Worm (Caenorhabditis elegans): ENCODE data around the gene let-721.

The let-721 gene

DNA sequence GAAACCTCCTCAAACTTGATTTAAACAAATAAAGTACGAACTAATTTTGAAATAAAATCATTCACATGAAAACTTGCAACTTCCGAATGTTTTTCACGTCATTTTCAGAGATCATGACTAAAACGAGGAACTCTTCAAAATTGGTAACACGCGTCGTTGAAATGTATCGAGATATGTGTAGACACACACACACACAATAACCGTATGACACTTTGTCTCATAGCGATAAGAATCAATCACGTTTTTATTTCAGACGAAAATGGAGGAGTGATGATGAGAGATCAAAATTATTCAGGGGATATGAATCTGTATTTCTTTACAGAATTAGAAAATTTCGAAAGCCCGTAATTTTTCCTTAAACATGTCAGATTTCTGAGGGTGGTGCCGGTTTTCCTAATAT lies 24.0 kb downstream of the let-721 start:
- no peak for TF ChIP-seq unc-62 (GFP tag; optimal IDR thresholded peaks at IDR 0.05)

DNA sequence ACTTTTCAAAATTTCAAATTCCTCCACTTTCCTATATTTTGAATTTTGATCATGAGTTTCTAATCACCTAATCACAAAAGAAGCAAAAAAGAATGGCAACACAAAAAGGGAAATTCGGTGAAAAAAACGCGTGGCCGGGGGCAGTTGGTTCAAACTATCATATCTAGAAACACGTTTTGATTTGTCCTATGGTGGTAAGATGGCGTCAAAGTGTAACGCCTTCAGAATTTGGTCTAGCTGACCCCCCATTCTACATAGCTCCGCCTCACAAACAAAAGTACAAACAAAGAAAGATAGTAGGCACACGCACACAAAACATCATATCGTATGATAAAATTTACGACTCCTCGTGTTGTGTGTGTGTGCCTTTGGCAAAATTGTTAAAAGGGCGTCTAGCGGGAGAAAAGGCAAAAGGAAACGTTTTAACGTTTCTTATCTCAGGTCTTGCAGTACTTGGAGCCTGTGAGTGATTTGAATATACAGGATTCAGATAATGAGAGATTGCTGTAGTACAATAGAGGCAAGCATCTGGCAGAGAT lies 24.7 kb downstream of the let-721 start:
- no peak for TF ChIP-seq unc-62 (GFP tag; optimal IDR thresholded peaks at IDR 0.05)

DNA sequence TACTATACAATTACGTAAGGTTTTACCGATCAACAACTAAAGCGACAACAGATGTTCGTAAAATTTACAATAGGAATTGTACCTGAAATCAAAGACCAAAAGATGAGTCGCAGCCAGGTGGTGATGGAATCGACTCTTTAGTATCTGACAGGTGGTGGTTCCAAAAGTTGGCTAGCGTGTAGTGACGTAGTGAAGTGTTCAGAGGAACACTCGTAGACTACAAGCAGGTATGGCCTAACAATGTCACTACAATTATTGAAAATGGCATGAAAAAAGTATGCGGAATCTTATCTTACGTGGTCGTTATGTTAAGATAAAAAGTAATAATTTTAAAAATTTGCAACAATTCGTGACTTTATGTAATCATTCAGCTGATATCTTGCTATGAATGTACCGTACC lies 25.2 kb downstream of the let-721 start:
- no peak for TF ChIP-seq unc-62 (GFP tag; optimal IDR thresholded peaks at IDR 0.05)

DNA sequence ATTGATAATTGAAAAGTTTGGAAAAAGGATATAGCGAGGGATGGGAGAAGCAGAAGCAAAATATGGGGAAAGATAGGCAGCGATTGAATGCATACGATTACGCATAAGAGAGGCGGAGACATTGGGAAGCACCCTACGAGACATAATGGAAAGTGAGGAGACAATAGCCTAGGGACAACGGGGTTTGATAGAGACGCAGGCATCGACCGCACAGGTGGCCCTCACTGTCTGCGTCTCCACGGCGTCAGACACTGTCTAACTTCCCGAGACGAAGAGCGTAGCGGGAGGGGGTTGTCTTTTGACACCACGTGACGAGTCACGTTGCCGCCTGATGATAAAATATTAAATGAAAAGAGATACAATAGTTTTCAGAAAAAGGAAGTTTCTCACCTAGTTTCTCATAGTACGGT lies 25.7 kb downstream of the let-721 start:
- no peak for TF ChIP-seq unc-62 (GFP tag; optimal IDR thresholded peaks at IDR 0.05)

DNA sequence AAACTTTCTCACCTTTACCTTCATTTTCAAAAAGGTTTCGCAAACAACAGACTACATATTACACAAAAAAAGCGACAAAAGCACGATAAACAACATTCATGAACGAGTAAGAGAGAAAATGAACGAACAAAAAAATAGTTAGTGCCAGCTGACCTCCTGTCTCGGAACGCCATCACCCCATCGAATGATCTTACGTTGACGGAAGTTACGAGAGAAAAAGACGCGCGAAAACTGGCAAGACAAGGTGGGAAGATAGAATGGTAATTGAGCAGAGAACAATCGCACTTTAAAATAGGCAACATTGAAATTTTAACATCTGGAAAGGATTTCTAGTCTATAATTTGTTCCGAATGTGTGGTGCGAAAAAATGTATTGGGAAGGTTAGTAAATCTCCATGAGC lies 26.5 kb downstream of the let-721 start:
- no peak for TF ChIP-seq unc-62 (GFP tag; optimal IDR thresholded peaks at IDR 0.05)

DNA sequence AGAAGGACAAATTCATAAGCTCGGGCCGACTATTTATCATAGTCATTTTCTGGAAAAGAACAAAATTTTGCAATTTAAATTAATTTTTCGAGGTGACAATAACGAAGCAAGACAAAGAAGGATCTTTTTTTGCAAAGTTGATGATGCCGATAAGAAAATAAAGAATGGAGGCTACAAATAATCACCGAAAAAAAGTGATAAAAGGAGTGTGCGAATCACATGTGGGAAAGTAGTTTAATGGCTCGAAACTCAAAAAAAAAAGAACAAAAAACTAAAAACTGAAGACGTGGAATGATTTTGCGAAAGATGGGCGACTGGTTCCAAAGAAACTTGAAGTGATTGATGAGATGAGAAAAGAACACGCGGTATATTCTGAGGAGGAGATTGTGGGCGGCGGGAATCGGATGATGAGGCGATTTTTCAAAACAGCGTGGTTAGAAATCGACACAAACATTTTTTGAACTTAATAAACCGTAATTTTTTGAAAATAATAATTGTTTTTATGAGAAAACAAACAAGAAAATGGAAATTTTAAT lies 27.2 kb downstream of the let-721 start, which contains the start of gene atgl-1:
atgl-1 (minus strand) TSS at position 51 of the 536 bp plus-strand sequence.
- no peak for TF ChIP-seq unc-62 (GFP tag; optimal IDR thresholded peaks at IDR 0.05)

DNA sequence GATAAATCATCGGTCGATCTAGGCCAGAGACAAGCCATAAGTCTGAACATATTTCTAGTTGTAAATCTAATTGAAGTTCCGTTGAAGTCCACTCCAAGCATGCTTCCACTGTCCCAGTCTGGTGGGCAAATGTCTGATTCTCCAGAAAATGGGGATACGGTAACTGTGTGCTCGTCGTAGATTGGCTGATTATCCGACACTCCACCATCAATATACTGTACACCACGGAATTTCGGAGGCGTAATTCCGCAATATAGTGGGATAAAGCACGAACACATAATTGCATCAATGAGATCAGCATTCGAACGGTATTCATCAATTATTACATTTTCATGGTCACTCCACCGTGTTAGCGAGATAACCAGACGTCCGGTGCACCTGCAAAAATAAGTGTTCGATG lies 28.5 kb downstream of the let-721 start:
- no peak for TF ChIP-seq unc-62 (GFP tag; optimal IDR thresholded peaks at IDR 0.05)

DNA sequence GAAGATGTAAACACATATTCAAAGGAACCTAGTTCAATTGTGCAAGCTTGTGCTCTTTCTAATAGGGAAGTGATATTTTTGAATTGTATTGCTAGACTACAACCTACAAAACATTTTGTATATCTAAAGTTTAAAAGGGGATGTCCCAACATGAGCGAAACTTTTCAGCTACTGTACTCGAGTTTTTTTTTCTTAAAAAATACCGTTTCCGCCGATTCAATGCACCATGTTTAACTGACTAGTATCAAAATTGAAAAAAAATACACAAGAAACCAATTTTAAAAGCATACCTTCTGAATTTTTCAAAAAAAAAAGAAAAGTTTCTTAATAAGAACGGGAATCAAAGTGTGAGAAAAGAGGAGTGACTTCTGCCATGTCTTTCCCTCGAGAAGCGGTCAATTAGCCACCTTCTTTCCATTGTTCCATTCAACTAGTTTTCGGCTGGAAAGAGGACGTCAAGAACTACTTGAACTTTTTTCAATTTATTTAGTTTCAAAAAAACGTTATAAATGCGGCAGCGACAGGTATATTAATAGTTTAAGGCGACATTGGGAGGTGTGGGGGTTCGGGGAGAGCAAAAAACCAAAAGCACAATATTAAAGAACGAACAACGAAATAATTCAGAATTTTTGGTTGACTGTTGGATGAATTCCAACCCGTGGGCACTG lies 31.3 kb downstream of the let-721 start, which contains the start of gene nas-4:
nas-4 (minus strand) TSS at position 351 of the 668 bp plus-strand sequence.
- no peak for TF ChIP-seq unc-62 (GFP tag; optimal IDR thresholded peaks at IDR 0.05)

DNA sequence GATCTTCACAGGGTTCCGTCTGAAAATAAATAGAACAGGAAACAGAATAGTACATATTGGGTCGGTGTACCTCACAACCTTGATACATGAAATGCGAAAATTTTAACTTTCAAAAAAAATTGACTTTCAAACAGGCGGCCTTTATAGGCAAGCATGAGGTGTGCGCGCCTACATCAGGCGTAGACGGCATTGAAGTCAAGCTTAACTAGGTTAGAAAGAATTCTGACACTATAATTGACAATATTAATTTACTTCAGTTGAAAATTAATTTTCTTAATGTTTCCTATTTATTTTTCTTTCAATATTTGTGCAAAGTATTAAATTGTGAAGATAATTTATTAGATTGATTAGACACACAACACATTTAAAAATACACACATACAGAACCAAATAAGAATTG lies 34.8 kb downstream of the let-721 start, which contains the start of gene C05D11.5:
C05D11.5 (minus strand) TSS at position 101 of the 400 bp plus-strand sequence.
- no peak for TF ChIP-seq unc-62 (GFP tag; optimal IDR thresholded peaks at IDR 0.05)

DNA sequence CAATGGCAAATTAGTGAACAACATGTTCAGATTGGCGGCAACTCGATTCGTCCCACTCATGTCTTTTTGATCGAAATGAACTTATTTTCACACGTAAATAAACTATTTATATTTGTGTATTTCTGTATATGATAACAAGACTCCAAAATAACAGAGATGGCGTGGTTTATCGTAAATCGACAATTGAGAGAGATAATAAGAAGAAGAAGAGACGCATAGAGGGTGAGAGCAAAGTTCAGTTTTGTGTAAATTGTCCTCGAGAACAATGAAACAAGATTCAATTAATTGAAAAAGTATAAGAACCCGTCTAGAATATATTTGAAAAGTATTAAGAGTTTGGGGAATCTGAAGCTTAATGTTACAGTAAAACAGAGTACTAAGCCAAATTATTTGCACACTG lies 35.3 kb downstream of the let-721 start:
- no peak for TF ChIP-seq unc-62 (GFP tag; optimal IDR thresholded peaks at IDR 0.05)

DNA sequence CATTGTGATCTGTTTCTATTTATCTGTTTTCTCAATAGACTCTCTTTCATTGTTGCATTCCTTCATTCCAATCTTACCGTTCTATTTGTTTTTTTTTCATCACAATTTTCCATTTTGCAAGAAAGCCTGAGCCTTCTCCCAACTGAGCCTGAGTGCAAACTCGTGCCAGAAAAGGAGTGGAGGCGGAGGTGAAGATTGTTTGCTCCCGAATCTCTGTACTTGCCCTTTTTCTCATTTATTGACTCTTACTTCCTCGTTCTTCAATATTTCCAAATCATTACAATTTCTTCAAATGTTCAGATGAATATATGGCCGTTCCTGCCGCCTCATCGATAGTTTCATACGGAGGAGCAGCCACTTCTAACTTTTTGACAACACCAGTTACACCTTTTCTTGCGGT lies 39.9 kb downstream of the let-721 start, which contains the start of gene let-756:
let-756 (plus strand) TSS at position 301 of the 400 bp plus-strand sequence.
- no peak for TF ChIP-seq unc-62 (GFP tag; optimal IDR thresholded peaks at IDR 0.05)

DNA sequence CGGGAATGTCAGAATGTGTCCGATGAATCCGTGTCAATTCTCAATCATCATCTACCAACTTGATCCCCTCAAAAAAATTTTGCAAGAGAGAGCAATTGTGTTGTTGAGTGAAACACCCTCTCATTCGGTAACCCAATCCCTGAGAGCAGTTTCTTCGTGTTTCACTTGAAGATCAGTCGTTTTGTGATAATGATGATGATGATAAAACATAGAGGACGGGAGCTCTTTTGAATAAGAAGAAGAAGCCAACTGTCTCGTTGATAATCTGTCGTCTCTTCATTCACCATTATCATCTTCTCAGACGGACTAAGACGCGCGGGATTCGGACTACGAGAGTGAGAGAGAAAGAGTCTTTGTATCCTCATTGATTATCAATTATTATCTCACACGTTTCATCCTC lies 41.6 kb downstream of the let-721 start:
- no peak for TF ChIP-seq unc-62 (GFP tag; optimal IDR thresholded peaks at IDR 0.05)

DNA sequence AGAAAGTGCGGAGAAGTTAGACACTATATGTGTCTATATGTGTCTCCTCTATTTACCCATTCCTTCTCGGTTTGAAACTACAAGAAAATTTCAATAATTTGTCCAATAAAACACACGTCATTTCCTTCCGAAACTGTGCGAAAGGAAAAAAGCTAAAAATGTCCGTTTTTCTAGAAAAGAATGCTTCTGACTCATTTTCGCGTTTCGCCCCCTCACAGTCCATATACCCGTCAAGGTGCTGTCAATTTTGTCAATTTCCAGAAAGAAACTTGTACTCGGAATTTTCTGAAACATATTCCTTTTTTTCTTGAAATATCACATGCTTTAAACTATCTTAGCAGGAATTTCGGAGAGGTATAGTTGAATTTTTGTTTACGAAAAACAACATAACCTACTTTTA lies 43.9 kb downstream of the let-721 start:
- no peak for TF ChIP-seq unc-62 (GFP tag; optimal IDR thresholded peaks at IDR 0.05)

DNA sequence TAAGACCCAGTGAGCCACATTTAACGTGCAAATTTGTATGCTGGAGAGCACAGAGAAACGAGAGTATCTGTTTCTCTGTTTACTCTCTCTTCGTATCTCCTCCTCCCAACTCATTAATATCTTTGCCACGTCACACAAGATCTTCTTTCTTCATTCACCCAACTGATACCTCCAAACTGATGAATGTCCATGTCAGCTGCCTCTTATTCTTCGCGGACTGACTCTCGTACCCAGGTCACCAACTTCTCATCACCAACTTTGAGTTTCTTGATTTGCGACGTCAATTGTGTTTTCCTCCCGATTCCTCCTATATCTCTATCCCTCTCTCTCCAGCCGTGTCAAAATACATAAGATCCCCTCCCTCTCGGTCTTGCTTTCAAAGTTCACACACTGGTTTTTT lies 44.4 kb downstream of the let-721 start:
- TF ChIP-seq unc-62 (GFP tag; optimal IDR thresholded peaks at IDR 0.05) = no peak

DNA sequence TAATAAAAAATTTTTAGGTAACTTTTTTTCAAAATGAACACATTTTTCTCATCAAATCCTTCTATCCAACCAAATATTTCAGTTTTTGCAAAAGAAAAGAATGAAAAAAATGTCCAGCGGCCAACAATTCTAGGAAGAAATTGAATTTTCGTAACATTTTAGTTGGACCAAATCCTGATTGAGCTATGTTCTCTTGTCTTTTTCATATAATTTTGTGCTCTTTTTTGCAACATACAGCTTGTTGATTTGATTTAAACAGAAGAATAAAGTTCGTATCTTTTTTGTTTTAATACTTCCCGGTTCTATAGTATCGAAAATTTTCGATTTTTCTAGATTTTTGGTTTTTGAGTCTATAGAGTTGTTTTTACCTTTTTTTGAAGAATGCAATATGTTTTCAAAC lies 47.3 kb downstream of the let-721 start:
- no peak for TF ChIP-seq unc-62 (GFP tag; optimal IDR thresholded peaks at IDR 0.05)

DNA sequence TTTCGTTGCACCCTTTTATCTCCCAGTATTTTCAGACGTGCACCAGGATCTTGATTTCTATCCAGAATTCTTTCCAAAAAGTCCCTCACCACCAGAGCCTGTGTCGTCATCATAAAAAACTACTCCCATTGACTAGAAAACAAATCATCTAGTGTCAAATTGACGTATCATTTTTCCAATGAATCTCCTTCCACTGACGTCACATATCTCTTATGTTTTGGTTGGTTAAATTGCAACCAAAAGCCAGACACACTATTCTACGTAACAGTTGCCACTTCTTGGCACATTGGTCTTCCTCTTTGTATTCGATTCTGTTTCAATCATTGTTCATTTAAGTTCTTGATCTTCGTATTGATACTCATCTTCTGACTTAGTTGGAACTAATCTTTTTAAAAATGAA lies 48.6 kb downstream of the let-721 start:
- no peak for TF ChIP-seq unc-62 (GFP tag; optimal IDR thresholded peaks at IDR 0.05)

DNA sequence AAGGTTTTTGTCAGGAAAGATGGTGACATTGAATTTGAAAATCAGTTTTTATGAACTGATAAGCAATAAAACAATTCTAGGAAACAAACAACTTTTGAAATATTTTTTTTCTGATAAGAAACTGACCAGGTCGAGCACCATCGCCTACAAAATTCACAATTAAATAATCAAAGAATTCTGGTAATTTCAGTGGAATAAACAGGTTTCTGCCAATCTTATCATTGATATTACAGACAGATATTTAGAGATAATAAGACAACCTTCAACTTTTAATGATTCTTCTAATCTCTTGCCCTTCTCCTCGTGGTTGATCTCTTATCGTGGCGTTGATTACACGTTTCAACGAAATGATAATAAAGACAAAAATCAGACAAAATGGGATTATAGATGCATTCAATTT lies 50.3 kb downstream of the let-721 start:
- no peak for TF ChIP-seq unc-62 (GFP tag; optimal IDR thresholded peaks at IDR 0.05)
